Worm (Caenorhabditis elegans) whole organism, L1 larva: ENCODE measurements around the gene molo-1.

Source experiments
- C04F5.9 ChIP-seq: sonication (generic microtip); optimal IDR thresholded peaks from 2 replicates; lab custom pipeline; 2016; ENCODE audit warnings: missing genetic modification characterization, missing compliant biosample characterization
- C16A3.4 ChIP-seq: fragments of 150-350 bp; optimal IDR thresholded peaks from 2 replicates; lab custom pipeline; 2014; ENCODE audit warnings: missing biosample characterization, missing genetic modification characterization
- C34B4.2 ChIP-seq: sonication (generic microtip); optimal IDR thresholded peaks from 2 replicates; lab custom pipeline; 2017; ENCODE audit warnings: mild to moderate bottlenecking, missing genetic modification characterization, missing compliant biosample characterization
- F16B12.6 ChIP-seq: fragments of 150-350 bp; optimal IDR thresholded peaks from 2 replicates; lab custom pipeline; 2014; ENCODE audit warnings: missing biosample characterization, missing genetic modification characterization
- aha-1 ChIP-seq: fragments of 150-350 bp; optimal IDR thresholded peaks from 2 replicates; lab custom pipeline; 2014; ENCODE audit warnings: missing biosample characterization, missing genetic modification characterization
- aly-2 ChIP-seq: fragments of 150-350 bp; optimal IDR thresholded peaks from 2 replicates; lab custom pipeline; 2014; ENCODE audit warnings: missing biosample characterization, missing genetic modification characterization
- blmp-1 ChIP-seq: fragments of 150-350 bp; optimal IDR thresholded peaks from 2 replicates; lab custom pipeline; 2014; ENCODE audit warnings: missing biosample characterization, missing genetic modification characterization
- ceh-82 ChIP-seq, 3 experiments: fragments of 150-350 bp in 1 of 3; sonication (generic microtip) in 2 of 3; optimal IDR thresholded peaks; 2 replicates each; lab custom pipeline; 2014 to 2017; ENCODE audit warnings: missing biosample characterization in 3 of 3, missing genetic modification characterization in 3 of 3
- ceh-88 ChIP-seq: fragments of 200-800 bp; sonication (Bioruptor generic); IDR thresholded peaks from 2 replicates; pipeline ENCODE4 v1.3.6; 2022; ENCODE audit warnings: missing genetic modification characterization, missing compliant biosample characterization
- ces-1 ChIP-seq: fragments of 150-350 bp; optimal IDR thresholded peaks from 2 replicates; lab custom pipeline; 2014; ENCODE audit warnings: missing biosample characterization, missing genetic modification reagents, missing genetic modification characterization
- dpl-1 ChIP-seq, 3 experiments: fragments of 150-350 bp in 2 of 3; sonication (generic microtip) in 1 of 3; optimal IDR thresholded peaks; 2 replicates each; lab custom pipeline; 2014 to 2017; ENCODE audit warnings: missing biosample characterization in 3 of 3, missing genetic modification characterization in 3 of 3, missing genetic modification reagents in 3 of 3
- efl-3 ChIP-seq: fragments of 200-800 bp; sonication (Bioruptor generic); optimal IDR thresholded peaks from 2 replicates; lab custom pipeline; 2018; ENCODE audit warnings: mild to moderate bottlenecking, missing genetic modification characterization, missing compliant biosample characterization
- egl-13 ChIP-seq: sonication (generic microtip); optimal IDR thresholded peaks from 2 replicates; lab custom pipeline; 2016; ENCODE audit warnings: missing genotype, missing genetic modification reagents, missing genetic modification characterization, missing compliant biosample characterization
- elt-3 ChIP-seq, 6 experiments: fragments of 150-350 bp in 1 of 6; sonication (generic microtip); optimal IDR thresholded peaks; 2 replicates each; lab custom pipeline; 2017 to 2018; ENCODE audit warnings: missing biosample characterization in 6 of 6, missing genetic modification characterization in 6 of 6, inconsistent platforms in 1 of 6
- ets-5 ChIP-seq: fragments of 200-800 bp; sonication (Bioruptor generic); IDR thresholded peaks from 2 replicates; pipeline ENCODE4 v1.3.6; 2022; ENCODE audit warnings: missing genetic modification characterization, missing compliant biosample characterization
- fos-1 ChIP-seq: fragments of 150-350 bp; optimal IDR thresholded peaks from 2 replicates; lab custom pipeline; 2014; ENCODE audit warnings: missing biosample characterization, missing genetic modification characterization
- hlh-17 ChIP-seq: fragments of 200-800 bp; sonication (Bioruptor generic); optimal IDR thresholded peaks from 2 replicates; lab custom pipeline; 2018; ENCODE audit warnings: missing genetic modification characterization, mild to moderate bottlenecking, missing compliant biosample characterization, moderate library complexity, borderline replicate concordance
- hlh-4 ChIP-seq: sonication (generic microtip); optimal IDR thresholded peaks from 2 replicates; lab custom pipeline; 2016; ENCODE audit warnings: mild to moderate bottlenecking, missing genetic modification characterization, missing compliant biosample characterization
- irx-1 ChIP-seq: sonication (generic microtip); optimal IDR thresholded peaks from 2 replicates; lab custom pipeline; 2016; ENCODE audit warnings: missing genetic modification characterization, missing compliant biosample characterization
- isw-1 ChIP-seq: fragments of 200-800 bp; sonication (Bioruptor generic); IDR thresholded peaks from 2 replicates; pipeline ENCODE4 v1.3.6; 2022; ENCODE audit warnings: missing genetic modification characterization, missing compliant biosample characterization
- lin-13 ChIP-seq: fragments of 150-350 bp; optimal IDR thresholded peaks from 2 replicates; lab custom pipeline; 2014; ENCODE audit warnings: missing biosample characterization, missing genetic modification reagents, missing genetic modification characterization
- lin-15B ChIP-seq: fragments of 150-350 bp; sonication (generic microtip); optimal IDR thresholded peaks from 3 replicates; lab custom pipeline; 2014; ENCODE audit warnings: missing biosample characterization, missing genetic modification characterization
- lin-39 ChIP-seq: fragments of 150-350 bp; optimal IDR thresholded peaks from 2 replicates; lab custom pipeline; 2014; ENCODE audit warnings: missing biosample characterization, missing genetic modification reagents, missing genetic modification characterization
- lir-3 ChIP-seq: sonication (generic microtip); optimal IDR thresholded peaks from 2 replicates; lab custom pipeline; 2016; ENCODE audit warnings: mild to moderate bottlenecking, missing genetic modification characterization, moderate library complexity, missing compliant biosample characterization; ENCODE audit not compliant: poor library complexity
- lsy-2 ChIP-seq, 2 experiments: fragments of 150-350 bp; optimal IDR thresholded peaks; 2 replicates each; lab custom pipeline; 2014; ENCODE audit warnings: missing biosample characterization in 2 of 2, missing genetic modification characterization in 2 of 2
- mdl-1 ChIP-seq, 2 experiments: fragments of 150-350 bp; optimal IDR thresholded peaks; 2 replicates each; lab custom pipeline; 2014 to 2017; ENCODE audit warnings: missing biosample characterization in 2 of 2, missing genetic modification characterization in 2 of 2, inconsistent platforms in 1 of 2
- mep-1 ChIP-seq: fragments of 150-350 bp; optimal IDR thresholded peaks from 2 replicates; lab custom pipeline; 2014; ENCODE audit warnings: missing biosample characterization, missing genetic modification characterization
- nhr-12 ChIP-seq: sonication (generic microtip); optimal IDR thresholded peaks from 2 replicates; lab custom pipeline; 2017; ENCODE audit warnings: missing biosample characterization, missing genetic modification characterization
- nhr-19 ChIP-seq: fragments of 200-800 bp; sonication (Bioruptor generic); conservative IDR thresholded peaks from 2 replicates; pipeline ENCODE4 v1.3.6; 2022; ENCODE audit warnings: missing genetic modification characterization, missing compliant biosample characterization
- nhr-47 ChIP-seq: sonication (generic microtip); optimal IDR thresholded peaks from 2 replicates; lab custom pipeline; 2016; ENCODE audit warnings: mild to moderate bottlenecking, missing genetic modification characterization, moderate library complexity, missing compliant biosample characterization
- nhr-71 ChIP-seq: sonication (generic microtip); optimal IDR thresholded peaks from 2 replicates; lab custom pipeline; 2016; ENCODE audit warnings: mild to moderate bottlenecking, missing genetic modification characterization, moderate library complexity, missing compliant biosample characterization
- nhr-76 ChIP-seq: sonication (generic microtip); optimal IDR thresholded peaks from 2 replicates; lab custom pipeline; 2017; ENCODE audit warnings: missing biosample characterization, missing genetic modification characterization
- nhr-85 ChIP-seq: sonication (generic microtip); peaks from one replicate; lab custom pipeline; 2016; ENCODE audit warnings: missing genetic modification characterization, inconsistent platforms, missing compliant biosample characterization
- pag-3 ChIP-seq: sonication (generic microtip); optimal IDR thresholded peaks from 2 replicates; lab custom pipeline; 2017; ENCODE audit warnings: missing genetic modification characterization, mild to moderate bottlenecking, missing compliant biosample characterization, antibody characterized with exemption, borderline replicate concordance; ENCODE audit not compliant: insufficient read depth
- rnt-1 ChIP-seq: sonication (generic microtip); optimal IDR thresholded peaks from 2 replicates; lab custom pipeline; 2016; ENCODE audit warnings: mild to moderate bottlenecking, missing genetic modification characterization, moderate library complexity, missing compliant biosample characterization
- skn-1 ChIP-seq: fragments of 150-350 bp; optimal IDR thresholded peaks from 2 replicates; lab custom pipeline; 2014; ENCODE audit warnings: missing biosample characterization, missing genetic modification characterization
- snpc-4 ChIP-seq: fragments of 150-350 bp; optimal IDR thresholded peaks from 2 replicates; lab custom pipeline; 2014; ENCODE audit warnings: missing biosample characterization, missing genetic modification characterization
- snu-23 ChIP-seq: sonication (generic microtip); optimal IDR thresholded peaks from 2 replicates; lab custom pipeline; 2016; ENCODE audit warnings: missing genetic modification characterization, missing compliant biosample characterization
- sptf-1 ChIP-seq: fragments of 150-350 bp; optimal IDR thresholded peaks from 2 replicates; lab custom pipeline; 2014; ENCODE audit warnings: missing biosample characterization, missing genetic modification characterization
- swsn-7 ChIP-seq: sonication (generic microtip); optimal IDR thresholded peaks from 2 replicates; lab custom pipeline; 2016; ENCODE audit warnings: missing genetic modification characterization, missing compliant biosample characterization
- tbx-2 ChIP-seq: sonication (generic microtip); optimal IDR thresholded peaks from 2 replicates; lab custom pipeline; 2016; ENCODE audit warnings: missing genetic modification characterization, missing compliant biosample characterization
- unc-86 ChIP-seq: sonication (generic microtip); optimal IDR thresholded peaks from 2 replicates; lab custom pipeline; 2016; ENCODE audit warnings: missing genetic modification characterization, missing compliant biosample characterization
- unc-98 ChIP-seq: fragments of 200-800 bp; sonication (Bioruptor generic); IDR thresholded peaks from 2 replicates; pipeline ENCODE4 v1.3.6; 2022; ENCODE audit warnings: missing genetic modification characterization, missing compliant biosample characterization
- vab-15 ChIP-seq: sonication (generic microtip); optimal IDR thresholded peaks from 2 replicates; lab custom pipeline; 2017; ENCODE audit warnings: missing genotype, mild to moderate bottlenecking, missing genetic modification characterization, missing compliant biosample characterization
- zag-1 ChIP-seq: fragments of 150-350 bp; optimal IDR thresholded peaks from 2 replicates; lab custom pipeline; 2014; ENCODE audit warnings: missing biosample characterization, missing genetic modification characterization
- ztf-11 ChIP-seq, 2 experiments: sonication (generic microtip); optimal IDR thresholded peaks; 2 replicates each; lab custom pipeline; 2016 to 2017; ENCODE audit warnings: missing genetic modification characterization in 2 of 2, missing biosample characterization in 1 of 2, missing compliant biosample characterization in 1 of 2

Gene molo-1

ce11 chrIII:5591668-5592149, 17.9 kb downstream of the molo-1 start, which contains the start of the genes ddx-15 and ucr-1 (continued):
- TF ChIP-seq hlh-17 (no peak), zag-1 (tag; lab: Kevin White, UChicago) (no peak), isw-1 (peak; percentile 76), dpl-1 (GFP tag; optimal IDR thresholded peaks at IDR 0.05; lab: Kevin White, UChicago) (peak; percentile 69 to 78 (median 72)), blmp-1 (no peak), hlh-4 (tag; lab: Kevin White, UChicago) (no peak), aly-2 (tag; lab: Kevin White, UChicago) (no peak), C34B4.2 (tag; lab: Kevin White, UChicago) (no peak), rnt-1 (tag; lab: Kevin White, UChicago) (peak; percentile 73), nhr-12 (tag; lab: Kevin White, UChicago) (no peak), F16B12.6 (tag; lab: Kevin White, UChicago) (peak; percentile 14), irx-1 (tag; lab: Kevin White, UChicago) (peak; percentile 42), ceh-88 (GFP tag; lab: Robert Waterston, UW) (no peak; the same call in 1 of the 2 replicates), lsy-2 (tag; optimal IDR thresholded peaks at IDR 0.05; lab: Kevin White, UChicago) (peak; percentile 85), nhr-71 (peak; percentile 83), elt-3 (tag; optimal IDR thresholded peaks at IDR 0.05; lab: Kevin White, UChicago) (no peak), skn-1 (peak; percentile 39), nhr-47 (tag; lab: Kevin White, UChicago) (peak; percentile 78), swsn-7 (tag; lab: Kevin White, UChicago) (peak; percentile 66), ces-1 (GFP tag; lab: Kevin White, UChicago) (no peak), nhr-76 (tag; lab: Kevin White, UChicago) (no peak), fos-1 (tag; lab: Kevin White, UChicago) (peak; percentile 43), snpc-4 (peak; percentile 32), ztf-11 (tag; optimal IDR thresholded peaks at IDR 0.05; lab: Kevin White, UChicago) (no peak), mep-1 (tag; lab: Kevin White, UChicago) (no peak), lir-3 (peak; percentile 39), snu-23 (GFP tag; lab: Kevin White, UChicago) (peak; percentile 78), nhr-85 (tag; lab: Kevin White, UChicago) (peak; percentile 73), unc-98 (no peak), mdl-1 (tag; optimal IDR thresholded peaks at IDR 0.05; lab: Kevin White, UChicago) (peak in 1 of 2 experiments; percentile 46), unc-86 (peak; percentile 69), tbx-2 (tag; lab: Kevin White, UChicago) (peak; percentile 55), efl-3 (GFP tag; lab: Kevin White, UChicago) (no peak), vab-15 (tag; lab: Kevin White, UChicago) (peak; percentile 17), lin-13 (GFP tag; lab: Kevin White, UChicago) (peak; percentile 25), ceh-82 (tag; optimal IDR thresholded peaks at IDR 0.05; lab: Kevin White, UChicago) (peak; percentile 1 to 79 (median 37)), sptf-1 (no peak), aha-1 (no peak), egl-13 (tag; lab: Kevin White, UChicago) (peak; percentile 8), pag-3 (tag; lab: Kevin White, UChicago) (no peak), C16A3.4 (tag; lab: Kevin White, UChicago) (peak; percentile 67), nhr-19 (GFP tag; lab: Robert Waterston, UW) (peak; percentile 65), lin-15B (tag; lab: Kevin White, UChicago) (peak; percentile 61), lin-39 (tag; lab: Kevin White, UChicago) (no peak), C04F5.9 (tag; lab: Kevin White, UChicago) (peak; percentile 0), ets-5 (GFP tag; lab: Robert Waterston, UW) (no peak)
